Worm (Caenorhabditis elegans) whole organism, L4 larva: ENCODE measurements around the gene bath-21.

ENCODE experiments used
- F10B5.3 ChIP-seq: sonication (generic microtip); optimal IDR thresholded peaks from 2 replicates; lab custom pipeline; 2016; ENCODE audit warnings: mild to moderate bottlenecking, missing genetic modification characterization, missing compliant biosample characterization
- F44E2.7 ChIP-seq: fragments of 200-800 bp; sonication (Bioruptor generic); IDR thresholded peaks from 2 replicates; pipeline ENCODE4 v2.1.2; 2022; ENCODE audit warnings: missing genetic modification characterization, missing compliant biosample characterization
- T20F7.1 ChIP-seq: fragments of 200-800 bp; sonication (Bioruptor generic); optimal IDR thresholded peaks from 2 replicates; lab custom pipeline; 2018; ENCODE audit warnings: mild to moderate bottlenecking, missing genetic modification characterization, missing compliant biosample characterization
- Y75B8A.6 ChIP-seq: fragments of 200-800 bp; sonication (Bioruptor generic); IDR thresholded peaks from 2 replicates; pipeline ENCODE4 v1.3.6; 2022; ENCODE audit warnings: missing genetic modification reagents, missing genetic modification characterization, missing compliant biosample characterization
- ZK337.2 ChIP-seq: fragments of 200-800 bp; sonication (Bioruptor generic); IDR thresholded peaks from 2 replicates; pipeline ENCODE4 v1.3.6; 2022; ENCODE audit warnings: missing genetic modification reagents, missing genetic modification characterization, missing compliant biosample characterization
- ama-1 ChIP-seq: fragments of 150-350 bp; optimal IDR thresholded peaks from 2 replicates; lab custom pipeline; 2014; ENCODE audit warnings: inconsistent platforms, mixed read lengths
- arid-1 ChIP-seq: fragments of 200-800 bp; sonication (Bioruptor generic); conservative IDR thresholded peaks from 2 replicates; pipeline ENCODE4 v1.3.6; 2022; ENCODE audit warnings: missing genetic modification reagents, missing genetic modification characterization, missing compliant biosample characterization
- attf-4 ChIP-seq: sonication (generic microtip); optimal IDR thresholded peaks from 3 replicates; lab custom pipeline; 2017; ENCODE audit warnings: missing biosample characterization, missing genetic modification characterization
- ceh-62 ChIP-seq: sonication (generic microtip); optimal IDR thresholded peaks from 2 replicates; lab custom pipeline; 2017; ENCODE audit warnings: missing biosample characterization, missing genetic modification characterization
- ctbp-1 ChIP-seq: fragments of 200-800 bp; sonication (Bioruptor generic); IDR thresholded peaks from 2 replicates; pipeline ENCODE4 v1.3.6; 2022; ENCODE audit warnings: missing genetic modification reagents, missing genetic modification characterization, missing compliant biosample characterization
- dmd-9 ChIP-seq: fragments of 200-800 bp; sonication (Bioruptor generic); IDR thresholded peaks from 2 replicates; pipeline ENCODE4 v1.3.6; 2022; ENCODE audit warnings: missing genetic modification reagents, missing genetic modification characterization, missing compliant biosample characterization
- dve-1 ChIP-seq: sonication (generic microtip); optimal IDR thresholded peaks from 2 replicates; lab custom pipeline; 2017; ENCODE audit warnings: antibody characterized with exemption, mild to moderate bottlenecking, missing genetic modification characterization, missing compliant biosample characterization; ENCODE audit not compliant: insufficient read depth
- egl-27 ChIP-seq: sonication (generic microtip); optimal IDR thresholded peaks from 3 replicates; lab custom pipeline; 2017; ENCODE audit warnings: missing biosample characterization, missing genetic modification reagents, missing genetic modification characterization
- hif-1 ChIP-seq, 2 experiments: sonication (generic microtip); optimal IDR thresholded peaks; 2 replicates each; lab custom pipeline; 2016 to 2017; ENCODE audit warnings: missing compliant biosample characterization in 2 of 2, missing genetic modification characterization in 2 of 2, missing genetic modification reagents in 2 of 2, missing genotype in 2 of 2, mild to moderate bottlenecking in 1 of 2
- hmg-1.1 ChIP-seq: fragments of 200-800 bp; sonication (Bioruptor generic); IDR thresholded peaks from 2 replicates; pipeline ENCODE4 v1.3.6; 2022; ENCODE audit warnings: missing genetic modification reagents, missing genetic modification characterization, missing compliant biosample characterization
- jun-1 ChIP-seq: fragments of 150-350 bp; optimal IDR thresholded peaks from 2 replicates; lab custom pipeline; 2014; ENCODE audit warnings: missing biosample characterization, missing genetic modification reagents, missing genetic modification characterization
- lim-7 ChIP-seq: fragments of 200-800 bp; sonication (Bioruptor generic); IDR thresholded peaks from 2 replicates; pipeline ENCODE4 v1.3.6; 2022; ENCODE audit warnings: missing genetic modification characterization, missing compliant biosample characterization
- lin-15B ChIP-seq: fragments of 150-350 bp; sonication (generic microtip); optimal IDR thresholded peaks from 3 replicates; lab custom pipeline; 2014; ENCODE audit warnings: missing biosample characterization, missing genetic modification characterization
- madf-5 ChIP-seq, 2 experiments: fragments of 200-800 bp; sonication (Bioruptor generic); IDR thresholded peaks; 2 replicates each; pipeline ENCODE4 v1.3.6; 2022; ENCODE audit warnings: missing compliant biosample characterization in 2 of 2, missing genetic modification characterization in 2 of 2
- mdl-1 ChIP-seq, 2 experiments: fragments of 150-350 bp in 1 of 2; sonication (generic microtip) in 1 of 2; optimal IDR thresholded peaks; 2 replicates each; lab custom pipeline; 2014 to 2017; ENCODE audit warnings: missing biosample characterization in 2 of 2, missing genetic modification characterization in 2 of 2
- mxl-3 ChIP-seq: fragments of 200-800 bp; sonication (Bioruptor generic); optimal IDR thresholded peaks from 2 replicates; lab custom pipeline; 2018; ENCODE audit warnings: mild to moderate bottlenecking, missing genetic modification characterization, missing compliant biosample characterization
- nhr-25 ChIP-seq: sonication (generic microtip); optimal IDR thresholded peaks from 2 replicates; lab custom pipeline; 2017; ENCODE audit warnings: missing genetic modification characterization, mild to moderate bottlenecking, missing compliant biosample characterization, antibody characterized with exemption, moderate library complexity, borderline replicate concordance; ENCODE audit not compliant: insufficient read depth
- nhr-48 ChIP-seq: sonication (generic microtip); optimal IDR thresholded peaks from 2 replicates; lab custom pipeline; 2016; ENCODE audit warnings: mild to moderate bottlenecking, missing genetic modification characterization, missing compliant biosample characterization
- php-3 ChIP-seq: fragments of 200-800 bp; sonication (Bioruptor generic); IDR thresholded peaks from 2 replicates; pipeline ENCODE4 v1.3.6; 2022; ENCODE audit warnings: missing genetic modification reagents, missing genetic modification characterization, missing compliant biosample characterization
- rbr-2 ChIP-seq: sonication (generic microtip); optimal IDR thresholded peaks from 2 replicates; lab custom pipeline; 2016; ENCODE audit warnings: missing genotype, missing genetic modification characterization, missing compliant biosample characterization
- saeg-2 ChIP-seq: fragments of 200-800 bp; sonication (Bioruptor generic); IDR thresholded peaks from 2 replicates; pipeline ENCODE4 v1.3.6; 2022; ENCODE audit warnings: missing genetic modification reagents, missing genetic modification characterization, missing compliant biosample characterization
- set-16 ChIP-seq: fragments of 200-800 bp; sonication (Bioruptor generic); IDR thresholded peaks from 2 replicates; pipeline ENCODE4 v1.3.6; 2022; ENCODE audit warnings: missing genetic modification reagents, missing genetic modification characterization, missing compliant biosample characterization
- skn-1 ChIP-seq: fragments of 150-350 bp; optimal IDR thresholded peaks from 2 replicates; lab custom pipeline; 2014; ENCODE audit warnings: missing biosample characterization, missing genetic modification characterization
- snpc-4 ChIP-seq: fragments of 150-350 bp; optimal IDR thresholded peaks from 2 replicates; lab custom pipeline; 2014; ENCODE audit warnings: missing biosample characterization, missing genetic modification characterization
- spr-3 ChIP-seq: fragments of 200-800 bp; sonication (Bioruptor generic); optimal IDR thresholded peaks from 2 replicates; lab custom pipeline; 2018; ENCODE audit warnings: mild to moderate bottlenecking, missing genetic modification characterization, missing compliant biosample characterization
- unc-62 ChIP-seq, 3 experiments: fragments of 150-350 bp in 1 of 3; sonication (generic microtip); optimal IDR thresholded peaks in 2 of 3; peaks in 1 of 3; 1 replicate in 1 of 3; 2 replicates in 2 of 3; lab custom pipeline; 2014 to 2017; ENCODE audit warnings: missing biosample characterization in 3 of 3, missing genetic modification characterization in 3 of 3, missing genetic modification reagents in 3 of 3, missing genotype in 1 of 3
- zfp-3 ChIP-seq: fragments of 200-800 bp; sonication (Bioruptor generic); conservative IDR thresholded peaks from 2 replicates; pipeline ENCODE4 v1.3.6; 2022; ENCODE audit warnings: missing genetic modification reagents, missing genetic modification characterization, missing compliant biosample characterization
- ztf-11 ChIP-seq: fragments of 150-350 bp; optimal IDR thresholded peaks from 2 replicates; lab custom pipeline; 2014; ENCODE audit warnings: missing biosample characterization, missing genetic modification characterization
- ztf-7 ChIP-seq: fragments of 150-350 bp; optimal IDR thresholded peaks from 2 replicates; lab custom pipeline; 2014; ENCODE audit warnings: missing biosample characterization, missing genetic modification characterization

bath-21 gene

ce11 chrII:2051372-2051771 is 24.9 kb upstream of the bath-21 start, which contains the start of gene fbxb-35:
Gene fbxb-35, plus strand, starts transcription at chrII:2051672.
- no peak for TF ChIP-seq rbr-2 (tag; lab: Kevin White, UChicago)
- TF ChIP-seq, all 104 proteins: peak for 0

- TF ChIP-seq set-16 = peak; percentile 51; the same call in 1 of the 2 replicates
Observed at ce11 chrII:2046556-2046955, 20.1 kb upstream of the bath-21 start, which contains the start of gene math-1. Gene math-1, minus strand, starts transcription at chrII:2046656.

DNA sequence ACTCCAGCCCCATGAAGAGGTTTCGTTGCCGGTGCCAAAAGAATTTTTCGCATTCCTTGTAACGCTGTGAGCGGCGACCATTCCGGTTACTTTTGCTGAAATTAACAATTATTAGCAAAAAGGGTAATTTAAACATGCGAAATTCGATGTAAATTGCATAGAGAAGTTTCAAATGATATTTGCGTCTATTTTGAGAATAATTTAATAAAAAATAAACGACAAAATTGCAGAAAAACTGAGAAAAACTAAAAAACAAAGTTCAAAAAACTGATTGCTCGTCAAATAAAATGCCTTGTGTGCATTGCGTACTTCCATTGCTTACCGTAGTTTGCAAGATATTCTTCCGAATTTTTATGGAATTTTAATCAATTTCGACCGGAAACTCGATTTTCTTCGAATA is 19.1 kb upstream of the bath-21 start, which contains the start of gene bath-24:
Gene bath-24 (minus strand): TSS at position 101 of the 400 bp plus-strand sequence.
- TF ChIP-seq nhr-48 (tag; lab: Kevin White, UChicago) = no peak
- TF ChIP-seq ama-1 (lab: Kevin White, UChicago) = no peak
- TF ChIP-seq F44E2.7 (GFP tag; lab: Robert Waterston, UW) = no peak
- no peak for TF ChIP-seq arid-1 (GFP tag; lab: Robert Waterston, UW)
- no peak for TF ChIP-seq jun-1 (tag; lab: Kevin White, UChicago)
- no peak for TF ChIP-seq saeg-2 (GFP tag; lab: Robert Waterston, UW)
- no peak for TF ChIP-seq snpc-4
- no peak for TF ChIP-seq ztf-11
- no peak for TF ChIP-seq dmd-9 (GFP tag; lab: Robert Waterston, UW)
- no peak for TF ChIP-seq lin-15B (tag; lab: Kevin White, UChicago)
- no peak for TF ChIP-seq hmg-1.1 (GFP tag; lab: Robert Waterston, UW)
- TF ChIP-seq egl-27 (tag; lab: Kevin White, UChicago) = no peak
- TF ChIP-seq madf-5 (GFP tag; IDR thresholded peaks at IDR 0.05; lab: Robert Waterston, UW) = no peak
- TF ChIP-seq nhr-25 (tag; lab: Kevin White, UChicago) = no peak
- TF ChIP-seq mxl-3 = no peak

DNA sequence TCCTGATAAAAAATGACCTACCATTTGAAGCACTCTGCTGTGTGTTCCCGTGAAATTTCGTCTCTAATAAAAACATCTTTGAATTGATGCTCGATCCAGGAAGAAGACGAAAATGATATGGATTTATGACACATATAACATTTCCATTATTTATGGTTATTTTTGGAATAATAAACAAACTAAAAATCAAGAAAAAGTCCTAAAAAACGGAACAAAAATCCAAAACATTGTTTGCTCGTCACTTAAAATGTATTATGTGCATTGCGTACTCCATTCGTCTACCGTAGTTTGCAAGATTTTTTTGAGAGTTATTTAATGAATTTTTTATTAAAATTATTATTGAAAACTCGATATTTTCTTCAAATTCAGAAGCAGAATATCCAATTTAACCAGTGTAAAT is 16.0 kb upstream of the bath-21 start, which contains the start of gene bath-20:
Gene bath-20 (minus strand): TSS at position 101 of the 400 bp plus-strand sequence.
- TF ChIP-seq lin-15B (tag; lab: Kevin White, UChicago) = no peak
- no peak for TF ChIP-seq nhr-25 (tag; lab: Kevin White, UChicago)
- no peak for TF ChIP-seq egl-27 (tag; lab: Kevin White, UChicago)
- no peak for TF ChIP-seq php-3 (GFP tag; lab: Robert Waterston, UW)
- no peak for TF ChIP-seq mdl-1 (tag; optimal IDR thresholded peaks at IDR 0.05; lab: Kevin White, UChicago)
- TF ChIP-seq spr-3 (GFP tag; lab: Kevin White, UChicago) = no peak
- TF ChIP-seq T20F7.1 = no peak
- no peak for TF ChIP-seq zfp-3
- no peak for TF ChIP-seq ztf-7 (tag; lab: Kevin White, UChicago)
- no peak for TF ChIP-seq dve-1 (tag; lab: Kevin White, UChicago)
- no peak for TF ChIP-seq ceh-62 (tag; lab: Kevin White, UChicago)
- no peak for TF ChIP-seq skn-1
- TF ChIP-seq unc-62 (GFP tag; optimal IDR thresholded peaks at IDR 0.05 in 1 of 2; lab: Kevin White, UChicago) = no peak
- no peak for TF ChIP-seq unc-62 (tag; optimal IDR thresholded peaks at IDR 0.05; lab: Kevin White, UChicago)
- TF ChIP-seq ZK337.2 = no peak

- TF ChIP-seq ctbp-1 (GFP tag; lab: Robert Waterston, UW) (no peak), attf-4 (tag; lab: Kevin White, UChicago) (no peak), php-3 (GFP tag; lab: Robert Waterston, UW) (no peak), skn-1 (no peak), lim-7 (GFP tag; lab: Robert Waterston, UW) (no peak), F10B5.3 (tag; lab: Kevin White, UChicago) (no peak), Y75B8A.6 (GFP tag; lab: Robert Waterston, UW) (no peak), hif-1 (tag; optimal IDR thresholded peaks at IDR 0.05; lab: Kevin White, UChicago) (no peak)
Observed at ce11 chrII:2039288-2039687, 12.9 kb upstream of the bath-21 start, which contains the start of gene bath-19. Gene bath-19, minus strand, starts transcription at chrII:2039388.
